Worm (Caenorhabditis elegans) whole organism, L4/young adult: ENCODE data around the gene F10A3.17.

ENCODE experiments used
- W03F9.2 ChIP-seq: fragments of 150-350 bp; optimal IDR thresholded peaks from 2 replicates; lab custom pipeline; 2014; ENCODE audit warnings: missing biosample characterization, missing genetic modification characterization
- dao-5 ChIP-seq: sonication (generic microtip); optimal IDR thresholded peaks from 2 replicates; lab custom pipeline; 2016; ENCODE audit warnings: missing genotype, missing genetic modification characterization, moderate library complexity, missing compliant biosample characterization
- him-1 ChIP-seq: sonication (generic microtip); optimal IDR thresholded peaks from 2 replicates; lab custom pipeline; 2016; ENCODE audit warnings: missing genotype, missing genetic modification reagents, missing genetic modification characterization, missing compliant biosample characterization

ce11 chrV:16153375-16153774, 6.1 kb downstream of the F10A3.17 start, which contains the start of gene str-254:
- TF ChIP-seq him-1 (tag; lab: Kevin White, UChicago) = no peak
- no peak for TF ChIP-seq W03F9.2
- TF ChIP-seq dao-5 = no peak
